Fruit fly (Drosophila melanogaster) whole organism, embryonic: ENCODE data around the gene E23.

Source experiments
- B-H1 ChIP-seq: fragments of 200-800 bp; sonication (Bioruptor generic); IDR thresholded peaks from 3 replicates; pipeline ENCODE4 v1.3.6; 2022; ENCODE audit warnings: missing biosample characterization, missing genetic modification characterization
- CG10274 ChIP-seq: fragments of 200-800 bp; sonication (Bioruptor generic); optimal IDR thresholded peaks from 3 replicates; lab custom pipeline; 2017; ENCODE audit warnings: missing biosample characterization, mild to moderate bottlenecking, missing genetic modification characterization
- CG10366 ChIP-seq: fragments of 200-800 bp; sonication (Bioruptor generic); IDR thresholded peaks from 2 replicates; pipeline ENCODE4 v1.3.6; 2022; ENCODE audit warnings: missing biosample characterization, missing genetic modification characterization
- CG11696 ChIP-seq: fragments of 200-800 bp; sonication (Bioruptor generic); IDR thresholded peaks from 2 replicates; pipeline ENCODE4 v1.3.6; 2022; ENCODE audit warnings: missing biosample characterization, missing genetic modification characterization
- CG12236 ChIP-seq: fragments of 200-800 bp; sonication (Bioruptor generic); optimal IDR thresholded peaks from 2 replicates; lab custom pipeline; 2016; ENCODE audit warnings: missing biosample characterization, missing genetic modification characterization
- CG12299 ChIP-seq: fragments of 200-800 bp; sonication (Bioruptor generic); optimal IDR thresholded peaks from 2 replicates; lab custom pipeline; 2018; ENCODE audit warnings: missing biosample characterization, mild to moderate bottlenecking, missing genetic modification characterization
- CG12659 ChIP-seq: fragments of 200-800 bp; sonication (Bioruptor generic); optimal IDR thresholded peaks from 3 replicates; lab custom pipeline; 2017; ENCODE audit warnings: mild to moderate bottlenecking, missing biosample characterization, missing genetic modification reagents, missing genetic modification characterization
- CG13424 ChIP-seq: fragments of 200-800 bp; sonication (Bioruptor generic); optimal IDR thresholded peaks from 2 replicates; lab custom pipeline; 2019; ENCODE audit warnings: missing biosample characterization, mild to moderate bottlenecking, missing genetic modification characterization, moderate library complexity
- CG14441 ChIP-seq: fragments of 200-800 bp; sonication (Bioruptor generic); IDR thresholded peaks from 2 replicates; pipeline ENCODE4 v1.3.6; 2022; ENCODE audit warnings: missing biosample characterization, missing genetic modification characterization
- CG15269 ChIP-seq: fragments of 200-800 bp; sonication (Bioruptor generic); optimal IDR thresholded peaks from 2 replicates; lab custom pipeline; 2018; ENCODE audit warnings: missing biosample characterization, mild to moderate bottlenecking, missing genetic modification characterization, moderate library complexity
- CG15601 ChIP-seq: fragments of 200-800 bp; sonication (Bioruptor generic); optimal IDR thresholded peaks from 3 replicates; lab custom pipeline; 2019; ENCODE audit warnings: missing biosample characterization, mild to moderate bottlenecking, missing genetic modification characterization, moderate library complexity
- CG17568 ChIP-seq: fragments of 200-800 bp; sonication (Bioruptor generic); optimal IDR thresholded peaks from 2 replicates; lab custom pipeline; 2018; ENCODE audit warnings: missing biosample characterization, mild to moderate bottlenecking, missing genetic modification characterization, moderate library complexity
- CG18011 ChIP-seq: fragments of 200-800 bp; sonication (Bioruptor generic); optimal IDR thresholded peaks from 2 replicates; lab custom pipeline; 2017; ENCODE audit warnings: missing biosample characterization, missing genetic modification characterization, mild to moderate bottlenecking, moderate library complexity, missing genotype
- CG2875 ChIP-seq: fragments of 200-800 bp; sonication (Bioruptor generic); optimal IDR thresholded peaks from 2 replicates; lab custom pipeline; 2017; ENCODE audit warnings: missing biosample characterization, mild to moderate bottlenecking, missing genetic modification characterization, missing genetic modification reagents
- CG4707 ChIP-seq: fragments of 200-800 bp; sonication (Bioruptor generic); optimal IDR thresholded peaks from 2 replicates; lab custom pipeline; 2018; ENCODE audit warnings: missing biosample characterization, mild to moderate bottlenecking, missing genetic modification characterization, moderate library complexity
- CG8281 ChIP-seq: fragments of 200-800 bp; sonication (Bioruptor generic); optimal IDR thresholded peaks from 2 replicates; lab custom pipeline; 2018; ENCODE audit warnings: missing biosample characterization, mild to moderate bottlenecking, missing genetic modification characterization, moderate library complexity
- CG9215 ChIP-seq: fragments of 200-800 bp; sonication (Bioruptor generic); IDR thresholded peaks from 2 replicates; pipeline ENCODE4 v1.3.6; 2022; ENCODE audit warnings: missing biosample characterization, missing genetic modification characterization
- Dip3 ChIP-seq: fragments of 200-800 bp; sonication (Bioruptor generic); optimal IDR thresholded peaks from 3 replicates; lab custom pipeline; 2016; ENCODE audit warnings: missing biosample characterization, missing genetic modification characterization
- Hey ChIP-seq: fragments of 200-800 bp; sonication (Bioruptor generic); optimal IDR thresholded peaks from 3 replicates; lab custom pipeline; 2018; ENCODE audit warnings: missing biosample characterization, mild to moderate bottlenecking, missing genetic modification characterization
- Jarid2 ChIP-seq: fragments of 200-800 bp; sonication (Bioruptor generic); optimal IDR thresholded peaks from 3 replicates; lab custom pipeline; 2017; ENCODE audit warnings: mild to moderate bottlenecking, missing biosample characterization, missing genetic modification reagents, missing genetic modification characterization
- MBD-R2 ChIP-seq: fragments of 200-800 bp; sonication (Bioruptor generic); IDR thresholded peaks from 2 replicates; pipeline ENCODE4 v1.3.6; 2022; ENCODE audit warnings: missing biosample characterization, missing genetic modification characterization
- Mad ChIP-seq: fragments of 200-800 bp; sonication (Bioruptor generic); optimal IDR thresholded peaks from 2 replicates; lab custom pipeline; 2016; ENCODE audit warnings: missing biosample characterization, missing genetic modification characterization
- Nf-YC ChIP-seq: fragments of 200-800 bp; optimal IDR thresholded peaks from 3 replicates; lab custom pipeline; 2019; ENCODE audit warnings: missing biosample characterization, mild to moderate bottlenecking, missing genetic modification characterization, moderate library complexity
- NfI ChIP-seq: fragments of 200-800 bp; sonication (Bioruptor generic); optimal IDR thresholded peaks from 3 replicates; lab custom pipeline; 2018; ENCODE audit warnings: missing biosample characterization, mild to moderate bottlenecking, missing genetic modification characterization, moderate library complexity
- Ravus ChIP-seq: fragments of 200-800 bp; sonication (Bioruptor generic); IDR thresholded peaks from 2 replicates; pipeline ENCODE4 v1.3.6; 2022; ENCODE audit warnings: missing biosample characterization, missing genetic modification characterization
- Scr ChIP-seq: fragments of 200-800 bp; sonication (Bioruptor generic); IDR thresholded peaks from 2 replicates; pipeline ENCODE4 v1.3.6; 2022; ENCODE audit warnings: missing biosample characterization, missing genetic modification characterization; ENCODE audit not compliant: partially characterized antibody
- Sox102F ChIP-seq: fragments of 200-800 bp; sonication (Bioruptor generic); optimal IDR thresholded peaks from 2 replicates; lab custom pipeline; 2018; ENCODE audit warnings: missing biosample characterization, mild to moderate bottlenecking, missing genetic modification characterization, moderate library complexity
- al ChIP-seq: fragments of 200-800 bp; sonication (Bioruptor generic); IDR thresholded peaks from 2 replicates; pipeline ENCODE4 v1.3.6; 2022; ENCODE audit warnings: missing biosample characterization, missing genetic modification characterization
- amos ChIP-seq: fragments of 200-800 bp; sonication (Bioruptor generic); IDR thresholded peaks from 2 replicates; pipeline ENCODE4 v1.3.6; 2022; ENCODE audit warnings: missing biosample characterization, missing genetic modification characterization; ENCODE audit not compliant: partially characterized antibody
- bbx ChIP-seq: fragments of 200-800 bp; sonication (Bioruptor generic); IDR thresholded peaks from 2 replicates; pipeline ENCODE4 v1.3.6; 2022; ENCODE audit warnings: missing biosample characterization, missing genetic modification characterization; ENCODE audit not compliant: partially characterized antibody
- chinmo ChIP-seq: fragments of 200-800 bp; sonication (Bioruptor generic); IDR thresholded peaks from 4 replicates; pipeline ENCODE4 v1.3.6; 2022; ENCODE audit warnings: missing biosample characterization, missing genetic modification characterization; ENCODE audit not compliant: partially characterized antibody
- dm ChIP-seq: fragments of 200-800 bp; sonication (Bioruptor generic); optimal IDR thresholded peaks from 3 replicates; lab custom pipeline; 2016; ENCODE audit warnings: missing biosample characterization, missing genetic modification characterization
- dysf ChIP-seq: fragments of 200-800 bp; sonication (Bioruptor generic); IDR thresholded peaks from 3 replicates; pipeline ENCODE4 v1.3.6; 2022; ENCODE audit warnings: missing biosample characterization, missing genetic modification characterization
- en ChIP-seq: fragments of 200-800 bp; sonication (Bioruptor generic); optimal IDR thresholded peaks from 2 replicates; lab custom pipeline; 2016; ENCODE audit warnings: missing biosample characterization, missing genetic modification characterization
- fd102C ChIP-seq: fragments of 200-800 bp; sonication (Bioruptor generic); optimal IDR thresholded peaks from 2 replicates; lab custom pipeline; 2018; ENCODE audit warnings: missing biosample characterization, mild to moderate bottlenecking, missing genetic modification characterization, moderate library complexity
- gcm2 ChIP-seq: fragments of 200-800 bp; sonication (Bioruptor generic); optimal IDR thresholded peaks from 2 replicates; lab custom pipeline; 2016; ENCODE audit warnings: missing biosample characterization, missing genetic modification characterization
- gem ChIP-seq: fragments of 200-800 bp; sonication (Bioruptor generic); optimal IDR thresholded peaks from 2 replicates; lab custom pipeline; 2019; ENCODE audit warnings: missing biosample characterization, mild to moderate bottlenecking, missing genetic modification characterization, moderate library complexity
- gsb-n ChIP-seq: fragments of 200-800 bp; sonication (Bioruptor generic); optimal IDR thresholded peaks from 3 replicates; lab custom pipeline; 2018; ENCODE audit warnings: missing biosample characterization, mild to moderate bottlenecking, missing genetic modification characterization
- h ChIP-seq: fragments of >200 bp; optimal IDR thresholded peaks from 2 replicates; lab custom pipeline; 2017
- prd ChIP-seq, 3 experiments: fragments of >200 bp in 2 of 3; fragments of 200-800 bp in 1 of 3; sonication (Bioruptor generic) in 1 of 3; optimal IDR thresholded peaks in 2 of 3; IDR thresholded peaks in 1 of 3; 2 replicates in 2 of 3; 3 replicates in 1 of 3; pipeline versions ENCODE4 v1.3.6 to Lab custom; 2017 to 2022; ENCODE audit warnings: missing biosample characterization in 1 of 3, missing genetic modification characterization in 1 of 3
- rib ChIP-seq: fragments of 200-800 bp; sonication (Bioruptor generic); IDR thresholded peaks from 2 replicates; pipeline ENCODE4 v1.3.6; 2022; ENCODE audit warnings: missing biosample characterization, missing genetic modification characterization
- sug ChIP-seq: fragments of 200-800 bp; optimal IDR thresholded peaks from 2 replicates; lab custom pipeline; 2019; ENCODE audit warnings: missing biosample characterization, mild to moderate bottlenecking, missing genetic modification characterization, moderate library complexity
- tin ChIP-seq: fragments of 200-800 bp; sonication (Bioruptor generic); optimal IDR thresholded peaks from 3 replicates; lab custom pipeline; 2016; ENCODE audit warnings: missing biosample characterization, missing genetic modification characterization
- tll ChIP-seq, 2 experiments: fragments of 200-800 bp in 1 of 2; fragments of >200 bp in 1 of 2; sonication (Bioruptor generic) in 1 of 2; optimal IDR thresholded peaks; 2 replicates each; lab custom pipeline; 2017 to 2019; ENCODE audit warnings: missing biosample characterization in 2 of 2, missing genetic modification characterization in 2 of 2, mild to moderate bottlenecking in 1 of 2, moderate library complexity in 1 of 2
- twi ChIP-seq: fragments of 200-800 bp; optimal IDR thresholded peaks from 2 replicates; lab custom pipeline; 2019; ENCODE audit warnings: missing biosample characterization, mild to moderate bottlenecking, missing genetic modification characterization, moderate library complexity
- unpg ChIP-seq: fragments of 200-800 bp; sonication (Bioruptor generic); optimal IDR thresholded peaks from 3 replicates; lab custom pipeline; 2018; ENCODE audit warnings: missing biosample characterization, mild to moderate bottlenecking, missing genetic modification characterization, moderate library complexity
- wek ChIP-seq: fragments of 200-800 bp; sonication (Bioruptor generic); optimal IDR thresholded peaks from 3 replicates; lab custom pipeline; 2018; ENCODE audit warnings: missing biosample characterization, mild to moderate bottlenecking, missing genetic modification characterization, moderate library complexity
- yki ChIP-seq: fragments of >200 bp; optimal IDR thresholded peaks from 3 replicates; lab custom pipeline; 2018
- zfh2 ChIP-seq: fragments of 200-800 bp; sonication (Bioruptor generic); optimal IDR thresholded peaks from 2 replicates; lab custom pipeline; 2016; ENCODE audit warnings: missing biosample characterization, missing genetic modification characterization

The E23 gene

dm6 chr2L:3338566-3339215 lies 15.9 kb downstream of the E23 start (continued):
- TF ChIP-seq gsb-n (tag; lab: Kevin White, UChicago) (peak; percentile 82), twi (tag; lab: Kevin White, UChicago) (peak; percentile 53), amos (no peak), CG12236 (GFP tag; lab: Kevin White, UChicago) (peak; percentile 75), Scr (no peak), chinmo (no peak), wek (GFP tag; lab: Kevin White, UChicago) (no peak), Jarid2 (peak; percentile 8), zfh2 (GFP tag; lab: Kevin White, UChicago) (no peak), B-H1 (GFP tag; lab: Robert Waterston, UW) (peak; percentile 74), Mad (GFP tag; lab: Kevin White, UChicago) (peak; percentile 72), CG2875 (GFP tag; lab: Kevin White, UChicago) (peak; percentile 85), Nf-YC (no peak), CG15601 (tag; lab: Kevin White, UChicago) (peak; percentile 74), CG11696 (no peak), tll (GFP tag; optimal IDR thresholded peaks at IDR 0.05; lab: Kevin White, UChicago) (no peak), unpg (GFP tag; lab: Kevin White, UChicago) (peak; percentile 84), NfI (GFP tag; lab: Kevin White, UChicago) (peak; percentile 43), CG8281 (tag; lab: Kevin White, UChicago) (peak; percentile 38), CG4707 (GFP tag; lab: Kevin White, UChicago) (peak; percentile 32), tin (GFP tag; lab: Kevin White, UChicago) (peak; percentile 85), gcm2 (no peak), sug (tag; lab: Kevin White, UChicago) (no peak), h (no peak), CG13424 (tag; lab: Kevin White, UChicago) (peak; percentile 68), Hey (tag; lab: Kevin White, UChicago) (no peak), CG18011 (GFP tag; lab: Kevin White, UChicago) (no peak), dm (GFP tag; lab: Kevin White, UChicago) (peak; percentile 66), MBD-R2 (no peak), CG12299 (tag; lab: Kevin White, UChicago) (no peak), bbx (no peak), rib (GFP tag; lab: Robert Waterston, UW) (no peak), CG12659 (GFP tag; lab: Kevin White, UChicago) (peak; percentile 32), CG15269 (no peak), CG14441 (GFP tag; lab: Robert Waterston, UW) (0 out of 2 replicates have a peak, but pooled peaks have one; percentile 51), gem (tag; lab: Kevin White, UChicago) (peak; percentile 91), fd102C (no peak), CG17568 (GFP tag; lab: Kevin White, UChicago) (no peak), Dip3 (no peak), CG10274 (GFP tag; lab: Kevin White, UChicago) (no peak), yki (no peak), CG9215 (GFP tag; lab: Robert Waterston, UW) (0 out of 2 replicates have a peak, but pooled peaks have one; percentile 18), prd (optimal IDR thresholded peaks at IDR 0.05; lab: Kevin White, UChicago) (no peak), prd (GFP tag; IDR thresholded peaks at IDR 0.05; lab: Robert Waterston, UW) (peak; percentile 89), Sox102F (GFP tag; lab: Kevin White, UChicago) (peak; percentile 93), CG10366 (GFP tag; lab: Robert Waterston, UW) (peak; percentile 75), Ravus (no peak), al (no peak), en (GFP tag; lab: Kevin White, UChicago) (peak; percentile 71), dysf (peak; percentile 72)
